Fruit fly (Drosophila melanogaster): Measurements from ENCODE around the gene CG9259.

CG9259 gene

dm6 chr2L:21086406-21086805 is 2.8 kb upstream of the CG9259 start, which contains the start of gene CG33509:
Gene CG33509 (minus strand): TSS chr2L:21086506.
- TF ChIP-seq HLH106 (tag; optimal IDR thresholded peaks at IDR 0.05), result no peak
- no peak for TF ChIP-seq lola (GFP tag; optimal IDR thresholded peaks at IDR 0.05)
- no peak for TF ChIP-seq sv (GFP tag; optimal IDR thresholded peaks at IDR 0.05)

- TF ChIP-seq dmrt93B (GFP tag; optimal IDR thresholded peaks at IDR 0.05) (no peak), Hr78 (GFP tag; optimal IDR thresholded peaks at IDR 0.05) (no peak), tai (GFP tag; optimal IDR thresholded peaks at IDR 0.05) (no peak), Sp1 (GFP tag; optimal IDR thresholded peaks at IDR 0.05) (no peak), Dif (GFP tag; optimal IDR thresholded peaks at IDR 0.05; ENCODE audit: partially characterized antibody) (no peak), fru (GFP tag; optimal IDR thresholded peaks at IDR 0.05) (no peak), OdsH (GFP tag; optimal IDR thresholded peaks at IDR 0.05) (no peak), CrebA (GFP tag; optimal IDR thresholded peaks at IDR 0.05; ENCODE audit: borderline replicate concordance) (no peak), Dfd (GFP tag; optimal IDR thresholded peaks at IDR 0.05) (no peak), Mio (GFP tag; optimal IDR thresholded peaks at IDR 0.05) (no peak), jim (GFP tag; optimal IDR thresholded peaks at IDR 0.05) (no peak), Vsx2 (GFP tag; optimal IDR thresholded peaks at IDR 0.05; ENCODE audit: partially characterized antibody) (no peak), psq (GFP tag; optimal IDR thresholded peaks at IDR 0.05) (no peak), HLH106 (tag; optimal IDR thresholded peaks at IDR 0.05) (no peak), sage (GFP tag; optimal IDR thresholded peaks at IDR 0.05) (no peak)
These were observed 524 bp upstream of the CG9259 start, which contains the start of gene ppk13 for dm6 chr2L:21088651-21089050. Gene ppk13 (minus strand): TSS chr2L:21088751.

- TF ChIP-seq OdsH (GFP tag; optimal IDR thresholded peaks at IDR 0.05), result no peak
- TF ChIP-seq usp (GFP tag; optimal IDR thresholded peaks at IDR 0.05), result no peak
- TF ChIP-seq tai (GFP tag; optimal IDR thresholded peaks at IDR 0.05), result no peak
- TF ChIP-seq br (GFP tag; optimal IDR thresholded peaks at IDR 0.05), result no peak
- TF ChIP-seq fru (GFP tag; optimal IDR thresholded peaks at IDR 0.05), result no peak
- no peak for TF ChIP-seq Myc (optimal IDR thresholded peaks at IDR 0.05)
- TF ChIP-seq dl (GFP tag; optimal IDR thresholded peaks at IDR 0.05; ENCODE audit: insufficient read depth in 1 of 2, partially characterized antibody in 2 of 2), result no peak
- TF ChIP-seq CG32264 (GFP tag; optimal IDR thresholded peaks at IDR 0.05), result no peak
- no peak for TF ChIP-seq Sp1 (GFP tag; optimal IDR thresholded peaks at IDR 0.05)
- TF ChIP-seq jim (GFP tag; optimal IDR thresholded peaks at IDR 0.05), result no peak
- TF ChIP-seq ey (GFP tag; optimal IDR thresholded peaks at IDR 0.05), result no peak
- no peak for TF ChIP-seq GATAd (GFP tag; optimal IDR thresholded peaks at IDR 0.05)
- no peak for TF ChIP-seq Mio (GFP tag; optimal IDR thresholded peaks at IDR 0.05)
- TF ChIP-seq rgr (GFP tag; optimal IDR thresholded peaks at IDR 0.05), result no peak
- no peak for TF ChIP-seq sage (GFP tag; optimal IDR thresholded peaks at IDR 0.05)
- TF ChIP-seq Hnf4 (GFP tag; optimal IDR thresholded peaks at IDR 0.05), result no peak
These were observed 1.8 kb downstream of the CG9259 start, which contains the start of gene CG14397 for dm6 chr2L:21090958-21091357. Gene CG14397 (plus strand): TSS chr2L:21091227.

- TF ChIP-seq Jra (GFP tag; optimal IDR thresholded peaks at IDR 0.05), result no peak
- TF ChIP-seq sv (GFP tag; optimal IDR thresholded peaks at IDR 0.05), result no peak
- no peak for TF ChIP-seq usp (GFP tag; optimal IDR thresholded peaks at IDR 0.05)
- no peak for TF ChIP-seq dsf (GFP tag; optimal IDR thresholded peaks at IDR 0.05; ENCODE audit: borderline replicate concordance)
- no peak for TF ChIP-seq CG9705 (GFP tag; optimal IDR thresholded peaks at IDR 0.05)
- TF ChIP-seq Abd-B (GFP tag; optimal IDR thresholded peaks at IDR 0.05), result no peak
- TF ChIP-seq sage (GFP tag; optimal IDR thresholded peaks at IDR 0.05), result no peak
- no peak for TF ChIP-seq Sp1 (GFP tag; optimal IDR thresholded peaks at IDR 0.05)
- TF ChIP-seq Dfd (GFP tag; optimal IDR thresholded peaks at IDR 0.05), result no peak
- TF ChIP-seq dl (GFP tag; optimal IDR thresholded peaks at IDR 0.05; ENCODE audit: insufficient read depth in 1 of 2, partially characterized antibody in 2 of 2), result peak in 1 of 2 experiments; percentile 52
- peak; percentile 36 for TF ChIP-seq tai (GFP tag; optimal IDR thresholded peaks at IDR 0.05)
- peak; percentile 68 for TF ChIP-seq CrebA (GFP tag; optimal IDR thresholded peaks at IDR 0.05; ENCODE audit: borderline replicate concordance)
- no peak for TF ChIP-seq CG32264 (GFP tag; optimal IDR thresholded peaks at IDR 0.05)
- peak in 1 of 2 experiments; percentile 14 for TF ChIP-seq foxo (GFP tag; optimal IDR thresholded peaks at IDR 0.05)
- no peak for TF ChIP-seq br (GFP tag; optimal IDR thresholded peaks at IDR 0.05)
- TF ChIP-seq N (GFP tag; optimal IDR thresholded peaks at IDR 0.05), result no peak
- TF ChIP-seq Vsx2 (GFP tag; optimal IDR thresholded peaks at IDR 0.05; ENCODE audit: partially characterized antibody), result no peak
- no peak for TF ChIP-seq rgr (GFP tag; optimal IDR thresholded peaks at IDR 0.05)
- no peak for TF ChIP-seq HLH106 (tag; optimal IDR thresholded peaks at IDR 0.05)
- peak; percentile 22 for TF ChIP-seq h (GFP tag; optimal IDR thresholded peaks at IDR 0.05)
- no peak for TF ChIP-seq Hnf4 (GFP tag; optimal IDR thresholded peaks at IDR 0.05)
- TF ChIP-seq Rel (GFP tag; optimal IDR thresholded peaks at IDR 0.05), result peak; percentile 15
- no peak for TF ChIP-seq Rel (tag; optimal IDR thresholded peaks at IDR 0.05)
- no peak for TF ChIP-seq OdsH (GFP tag; optimal IDR thresholded peaks at IDR 0.05)
- TF ChIP-seq Dif (GFP tag; optimal IDR thresholded peaks at IDR 0.05; ENCODE audit: partially characterized antibody), result peak; percentile 18
- TF ChIP-seq GATAd (GFP tag; optimal IDR thresholded peaks at IDR 0.05), result no peak
- TF ChIP-seq Myc (optimal IDR thresholded peaks at IDR 0.05), result no peak
- no peak for TF ChIP-seq brk (GFP tag; optimal IDR thresholded peaks at IDR 0.05)
- no peak for TF ChIP-seq Hr78 (GFP tag; optimal IDR thresholded peaks at IDR 0.05)
- TF ChIP-seq dmrt93B (GFP tag; optimal IDR thresholded peaks at IDR 0.05), result no peak
- TF ChIP-seq jim (GFP tag; optimal IDR thresholded peaks at IDR 0.05), result no peak
- TF ChIP-seq Mio (GFP tag; optimal IDR thresholded peaks at IDR 0.05), result no peak
- TF ChIP-seq pan (optimal IDR thresholded peaks at IDR 0.05), result no peak
- no peak for TF ChIP-seq Hr83 (GFP tag; optimal IDR thresholded peaks at IDR 0.05; ENCODE audit: poor library complexity, severe bottlenecking)
- TF ChIP-seq psq (GFP tag; optimal IDR thresholded peaks at IDR 0.05), result no peak
- peak; percentile 74 for TF ChIP-seq fru (GFP tag; optimal IDR thresholded peaks at IDR 0.05)
- no peak for TF ChIP-seq lola (GFP tag; optimal IDR thresholded peaks at IDR 0.05)
- no peak for TF ChIP-seq ey (GFP tag; optimal IDR thresholded peaks at IDR 0.05)
- no peak for TF ChIP-seq woc (GFP tag; optimal IDR thresholded peaks at IDR 0.05)
These were observed 7.3 kb downstream of the CG9259 start, which contains the start of gene CG34136 for dm6 chr2L:21096448-21096994. Gene CG34136 (plus strand): TSS chr2L:21096922.

Data from whole organism, wandering third instar larva.